Worm (Caenorhabditis elegans): ENCODE measurements around the gene cope-1.
A peak's percentile ranks its signal among the peaks of the same experiment; 100 is the strongest.

The cope-1 gene

ce11 chrIII:13462965-13463783 is 37.1 kb downstream of the cope-1 start, which contains the start of gene ant-1.1 (continued):
- peak; percentile 81 for TF ChIP-seq nhr-6 (tag; optimal IDR thresholded peaks at IDR 0.05)
- TF ChIP-seq crh-2 (tag; optimal IDR thresholded peaks at IDR 0.05): peak; percentile 94
- TF ChIP-seq fos-1 (tag; optimal IDR thresholded peaks at IDR 0.05): peak; percentile 52
- peak; percentile 97 for TF ChIP-seq gmeb-1 (tag; optimal IDR thresholded peaks at IDR 0.05)
- TF ChIP-seq unc-39 (tag; optimal IDR thresholded peaks at IDR 0.05): no peak
- TF ChIP-seq nhr-12 (tag; optimal IDR thresholded peaks at IDR 0.05): no peak
- TF ChIP-seq blmp-1 (tag; optimal IDR thresholded peaks at IDR 0.05; ENCODE audit: insufficient read depth): peak; percentile 68
- peak; percentile 99 for TF ChIP-seq ZK546.5 (tag; optimal IDR thresholded peaks at IDR 0.05)
- peak; percentile 97 for TF ChIP-seq lin-11 (tag; optimal IDR thresholded peaks at IDR 0.05)
- TF ChIP-seq elt-1 (tag; optimal IDR thresholded peaks at IDR 0.05): no peak
- peak; percentile 46 for TF ChIP-seq nhr-237 (tag; optimal IDR thresholded peaks at IDR 0.05)
- TF ChIP-seq mbf-1 (tag; optimal IDR thresholded peaks at IDR 0.05): no peak
- TF ChIP-seq egl-27 (tag; optimal IDR thresholded peaks at IDR 0.05): peak; percentile 62
- peak; percentile 91 for TF ChIP-seq sma-9 (GFP tag; optimal IDR thresholded peaks at IDR 0.05)
- no peak for TF ChIP-seq sma-9 (tag; optimal IDR thresholded peaks at IDR 0.05)
- no peak for TF ChIP-seq dmd-4 (tag; optimal IDR thresholded peaks at IDR 0.05)

- TF ChIP-seq nhr-25 (tag; optimal IDR thresholded peaks at IDR 0.05) (peak; percentile 53), aly-2 (tag; optimal IDR thresholded peaks at IDR 0.05) (peak; percentile 8), peb-1 (tag; optimal IDR thresholded peaks at IDR 0.05) (no peak), unc-62 (GFP tag; optimal IDR thresholded peaks at IDR 0.05) (no peak), ztf-1 (GFP tag; conservative IDR thresholded peaks at IDR 0.05) (0 out of 2 replicates have a peak, but pooled peaks have one; percentile 20), nhr-6 (tag; optimal IDR thresholded peaks at IDR 0.05) (peak; percentile 60), ama-1 (optimal IDR thresholded peaks at IDR 0.05) (peak; percentile 96), elt-3 (tag; optimal IDR thresholded peaks at IDR 0.05) (no peak), nhr-10 (tag; optimal IDR thresholded peaks at IDR 0.05) (peak; percentile 33), nhr-237 (tag; optimal IDR thresholded peaks at IDR 0.05) (peak; percentile 20), sma-9 (GFP tag; optimal IDR thresholded peaks at IDR 0.05) (peak; percentile 92), sma-9 (tag; optimal IDR thresholded peaks at IDR 0.05) (no peak), F13H6.1 (tag; optimal IDR thresholded peaks at IDR 0.05) (peak; percentile 83), ceh-16 (tag; optimal IDR thresholded peaks at IDR 0.05) (no peak), unc-39 (tag; optimal IDR thresholded peaks at IDR 0.05) (no peak), lin-11 (tag; optimal IDR thresholded peaks at IDR 0.05) (no peak), nhr-11 (tag; optimal IDR thresholded peaks at IDR 0.05) (peak; percentile 64), ceh-82 (tag; optimal IDR thresholded peaks at IDR 0.05) (no peak), ZK546.5 (tag; optimal IDR thresholded peaks at IDR 0.05) (peak; percentile 56), lin-13 (GFP tag; optimal IDR thresholded peaks at IDR 0.05) (peak; percentile 69), egl-27 (tag; optimal IDR thresholded peaks at IDR 0.05) (peak; percentile 28), sma-3 (GFP tag; optimal IDR thresholded peaks at IDR 0.05) (peak; percentile 66), nhr-129 (tag; optimal IDR thresholded peaks at IDR 0.05) (peak; percentile 85), mdl-1 (tag; optimal IDR thresholded peaks at IDR 0.05) (peak in 1 of 2 experiments; percentile 42), mbf-1 (tag; optimal IDR thresholded peaks at IDR 0.05) (no peak), snpc-4 (tag; optimal IDR thresholded peaks at IDR 0.05) (no peak), R02D3.7 (tag; optimal IDR thresholded peaks at IDR 0.05) (no peak), gmeb-1 (tag; optimal IDR thresholded peaks at IDR 0.05) (peak; percentile 60), alr-1 (tag; optimal IDR thresholded peaks at IDR 0.05) (no peak), C34F6.9 (tag; optimal IDR thresholded peaks at IDR 0.05) (peak; percentile 56), nhr-12 (tag; optimal IDR thresholded peaks at IDR 0.05) (no peak), nhr-77 (tag; optimal IDR thresholded peaks at IDR 0.05) (peak; percentile 23), blmp-1 (tag; optimal IDR thresholded peaks at IDR 0.05; ENCODE audit: insufficient read depth) (peak; percentile 53), elt-1 (tag; optimal IDR thresholded peaks at IDR 0.05) (no peak), nhr-21 (tag; optimal IDR thresholded peaks at IDR 0.05) (peak; percentile 86), ztf-4 (tag; optimal IDR thresholded peaks at IDR 0.05) (peak; percentile 77), lin-39 (tag; optimal IDR thresholded peaks at IDR 0.05) (no peak), Y55F3AM.14 (GFP tag; optimal IDR thresholded peaks at IDR 0.05) (peak; percentile 54), lsy-2 (tag; optimal IDR thresholded peaks at IDR 0.05) (peak; percentile 38 to 82), unc-55 (GFP tag; optimal IDR thresholded peaks at IDR 0.05) (peak; percentile 14), skn-1 (tag; optimal IDR thresholded peaks at IDR 0.05) (no peak), zag-1 (tag; optimal IDR thresholded peaks at IDR 0.05) (peak; percentile 63), fos-1 (tag; optimal IDR thresholded peaks at IDR 0.05) (peak; percentile 63), nhr-23 (tag; optimal IDR thresholded peaks at IDR 0.05) (no peak), sem-4 (tag; optimal IDR thresholded peaks at IDR 0.05) (peak; percentile 26), crh-2 (tag; optimal IDR thresholded peaks at IDR 0.05) (peak; percentile 90)
These were observed 38.7 kb downstream of the cope-1 start, which contains the start of gene kel-3 for ce11 chrIII:13464493-13465362. Gene kel-3 (plus strand): TSS chrIII:13464820.

Data from whole organism, L2 larva.